Fruit fly (Drosophila melanogaster): ENCODE data around the gene CG42526.
A peak's percentile ranks its signal among the peaks of the same experiment; 100 is the strongest.

DNA sequence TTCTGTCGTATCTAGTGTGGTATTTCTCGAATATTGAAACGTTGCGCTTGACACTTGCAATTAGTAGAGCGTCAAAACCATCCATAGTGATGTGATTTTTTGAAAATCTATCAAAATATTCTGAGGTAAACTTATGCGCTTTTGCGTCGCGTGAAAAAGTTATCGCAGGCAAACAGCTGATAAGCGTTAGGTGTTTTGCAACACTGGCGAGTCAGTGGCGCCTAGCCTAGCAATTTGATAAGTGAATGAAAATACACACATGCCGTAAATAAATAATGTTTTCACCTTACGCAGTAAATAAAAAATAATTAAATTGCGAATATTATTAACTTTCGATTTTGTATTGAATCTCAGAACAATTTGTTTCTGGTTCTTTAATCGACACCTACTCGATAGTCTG, at the start of gene CG42526:
- TF ChIP-seq Lpt (GFP tag; optimal IDR thresholded peaks at IDR 0.05) (no peak), OdsH (GFP tag; optimal IDR thresholded peaks at IDR 0.05) (peak; percentile 67), lz (GFP tag; optimal IDR thresholded peaks at IDR 0.05) (peak; percentile 57), svp (GFP tag) (peak; percentile 77), Sox15 (GFP tag; optimal IDR thresholded peaks at IDR 0.05) (peak; percentile 28), Eip93F (GFP tag; optimal IDR thresholded peaks at IDR 0.05) (no peak)

Data from whole organism, prepupa.